Worm (Caenorhabditis elegans): Measurements from ENCODE around the gene Y57A10A.14.

Gene Y57A10A.14

ce11 chrII:12176521-12176920 is 9.2 kb upstream of the Y57A10A.14 start:
- TF ChIP-seq nhr-77 (tag; optimal IDR thresholded peaks at IDR 0.05) (no peak), zag-1 (tag; optimal IDR thresholded peaks at IDR 0.05) (no peak), sma-3 (GFP tag; optimal IDR thresholded peaks at IDR 0.05) (no peak), ZK546.5 (tag; optimal IDR thresholded peaks at IDR 0.05) (no peak), nhr-10 (tag; optimal IDR thresholded peaks at IDR 0.05) (no peak), dmd-4 (tag; optimal IDR thresholded peaks at IDR 0.05) (no peak), R02D3.7 (tag; optimal IDR thresholded peaks at IDR 0.05) (no peak), ztf-1 (GFP tag; conservative IDR thresholded peaks at IDR 0.05) (no peak), unc-39 (tag; optimal IDR thresholded peaks at IDR 0.05) (no peak), sma-9 (GFP tag; optimal IDR thresholded peaks at IDR 0.05) (no peak), sma-9 (tag; optimal IDR thresholded peaks at IDR 0.05) (no peak)

ce11 chrII:12184857-12185256 is 880 bp upstream of the Y57A10A.14 start, which contains the start of gene Y57A10A.13:
Gene Y57A10A.13 (minus strand): TSS chrII:12184902.
- no peak for TF ChIP-seq ztf-4 (tag; optimal IDR thresholded peaks at IDR 0.05)
- peak in 1 of 2 experiments; percentile 26 for TF ChIP-seq lsy-2 (tag; optimal IDR thresholded peaks at IDR 0.05)
- peak; percentile 42 for TF ChIP-seq unc-55 (GFP tag; optimal IDR thresholded peaks at IDR 0.05)
- TF ChIP-seq skn-1 (tag; optimal IDR thresholded peaks at IDR 0.05) = no peak
- no peak for TF ChIP-seq unc-62 (GFP tag; optimal IDR thresholded peaks at IDR 0.05)
- no peak for TF ChIP-seq nhr-129 (tag; optimal IDR thresholded peaks at IDR 0.05)
- TF ChIP-seq gmeb-1 (tag; optimal IDR thresholded peaks at IDR 0.05) = peak; percentile 47
- no peak for TF ChIP-seq dmd-4 (tag; optimal IDR thresholded peaks at IDR 0.05)
- TF ChIP-seq fos-1 (tag; optimal IDR thresholded peaks at IDR 0.05) = no peak
- no peak for TF ChIP-seq ZK546.5 (tag; optimal IDR thresholded peaks at IDR 0.05)

- TF ChIP-seq lin-13 (GFP tag; optimal IDR thresholded peaks at IDR 0.05) (no peak), fos-1 (tag; optimal IDR thresholded peaks at IDR 0.05) (peak; percentile 56)
Observed at ce11 chrII:12186726-12187125, 989 bp downstream of the Y57A10A.14 start.

- TF ChIP-seq skn-1 (tag; optimal IDR thresholded peaks at IDR 0.05) (no peak), peb-1 (tag; optimal IDR thresholded peaks at IDR 0.05) (no peak), F13H6.1 (tag; optimal IDR thresholded peaks at IDR 0.05) (no peak), snpc-4 (tag; optimal IDR thresholded peaks at IDR 0.05) (no peak), nhr-21 (tag; optimal IDR thresholded peaks at IDR 0.05) (no peak), sma-9 (GFP tag; optimal IDR thresholded peaks at IDR 0.05) (no peak), sma-9 (tag; optimal IDR thresholded peaks at IDR 0.05) (no peak), nhr-25 (tag; optimal IDR thresholded peaks at IDR 0.05) (no peak), lin-39 (tag; optimal IDR thresholded peaks at IDR 0.05) (no peak), blmp-1 (tag; optimal IDR thresholded peaks at IDR 0.05; ENCODE audit: insufficient read depth) (no peak), unc-55 (GFP tag; optimal IDR thresholded peaks at IDR 0.05) (no peak), ztf-11 (tag; optimal IDR thresholded peaks at IDR 0.05) (no peak), mdl-1 (tag; optimal IDR thresholded peaks at IDR 0.05) (no peak), sem-4 (tag; optimal IDR thresholded peaks at IDR 0.05) (no peak), nhr-23 (tag; optimal IDR thresholded peaks at IDR 0.05) (no peak), lin-13 (GFP tag; optimal IDR thresholded peaks at IDR 0.05) (no peak), ZK546.5 (tag; optimal IDR thresholded peaks at IDR 0.05) (no peak), ztf-4 (tag; optimal IDR thresholded peaks at IDR 0.05) (no peak), alr-1 (tag; optimal IDR thresholded peaks at IDR 0.05) (no peak), unc-62 (GFP tag; optimal IDR thresholded peaks at IDR 0.05) (no peak), C34F6.9 (tag; optimal IDR thresholded peaks at IDR 0.05) (no peak)
Observed at ce11 chrII:12189193-12189592, 3.5 kb downstream of the Y57A10A.14 start.

- TF ChIP-seq ceh-16 (tag; optimal IDR thresholded peaks at IDR 0.05) (no peak), sma-9 (GFP tag; optimal IDR thresholded peaks at IDR 0.05) (no peak), sma-9 (tag; optimal IDR thresholded peaks at IDR 0.05) (no peak), F13H6.1 (tag; optimal IDR thresholded peaks at IDR 0.05) (no peak), nhr-12 (tag; optimal IDR thresholded peaks at IDR 0.05) (no peak), nhr-11 (tag; optimal IDR thresholded peaks at IDR 0.05) (no peak), unc-39 (tag; optimal IDR thresholded peaks at IDR 0.05) (no peak), gmeb-1 (tag; optimal IDR thresholded peaks at IDR 0.05) (no peak), lin-39 (tag; optimal IDR thresholded peaks at IDR 0.05) (no peak), mbf-1 (tag; optimal IDR thresholded peaks at IDR 0.05) (no peak), nhr-25 (tag; optimal IDR thresholded peaks at IDR 0.05) (no peak), fos-1 (tag; optimal IDR thresholded peaks at IDR 0.05) (no peak)
Observed at ce11 chrII:12199209-12199608, 13.5 kb downstream of the Y57A10A.14 start.
